Fruit fly (Drosophila melanogaster): Measurements from ENCODE around the gene SCaMC.

Gene SCaMC

DNA sequence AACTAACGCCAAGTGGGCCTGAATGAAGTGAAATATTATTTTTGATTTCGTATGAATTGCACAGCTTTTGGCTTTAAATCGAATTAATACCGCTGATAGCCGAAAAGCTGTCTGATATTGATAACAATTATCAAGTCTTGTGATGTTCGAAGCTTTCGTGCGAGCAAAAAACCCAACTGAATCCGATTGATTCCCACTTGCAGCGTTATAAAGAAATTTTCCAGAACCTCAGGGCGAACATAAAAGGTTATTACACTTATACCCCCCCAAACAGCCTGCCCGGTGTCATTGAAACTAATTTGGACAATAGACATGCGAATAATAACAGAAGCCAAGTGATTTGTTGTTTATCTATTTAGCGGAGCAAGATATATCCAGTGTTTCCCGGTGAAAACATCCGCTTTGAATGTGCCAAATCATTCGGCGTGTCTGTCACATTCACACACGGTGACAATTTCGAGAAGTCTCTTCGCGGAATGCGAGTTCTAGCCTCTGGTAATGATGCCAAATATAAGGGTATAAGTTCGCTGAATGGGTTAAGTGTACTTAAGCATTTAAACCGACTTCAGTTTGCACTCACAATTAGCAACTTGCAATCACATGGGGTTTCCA is 8.6 kb downstream of the SCaMC start:
- TF ChIP-seq CG4496 (GFP tag; IDR thresholded peaks at IDR 0.05) (no peak), CG34367 (tag; optimal IDR thresholded peaks at IDR 0.05) (no peak), Pif1A (GFP tag; optimal IDR thresholded peaks at IDR 0.05) (no peak), CG10348 (GFP tag; IDR thresholded peaks at IDR 0.05) (no peak), CG8159 (tag; optimal IDR thresholded peaks at IDR 0.05) (no peak), gl (tag; optimal IDR thresholded peaks at IDR 0.05) (no peak), CG8301 (tag; optimal IDR thresholded peaks at IDR 0.05) (no peak), CG13204 (GFP tag; optimal IDR thresholded peaks at IDR 0.05) (no peak), rn (GFP tag; IDR thresholded peaks at IDR 0.05) (no peak), D1 (tag; optimal IDR thresholded peaks at IDR 0.05) (no peak), EcR (GFP tag; optimal IDR thresholded peaks at IDR 0.05) (no peak)

DNA sequence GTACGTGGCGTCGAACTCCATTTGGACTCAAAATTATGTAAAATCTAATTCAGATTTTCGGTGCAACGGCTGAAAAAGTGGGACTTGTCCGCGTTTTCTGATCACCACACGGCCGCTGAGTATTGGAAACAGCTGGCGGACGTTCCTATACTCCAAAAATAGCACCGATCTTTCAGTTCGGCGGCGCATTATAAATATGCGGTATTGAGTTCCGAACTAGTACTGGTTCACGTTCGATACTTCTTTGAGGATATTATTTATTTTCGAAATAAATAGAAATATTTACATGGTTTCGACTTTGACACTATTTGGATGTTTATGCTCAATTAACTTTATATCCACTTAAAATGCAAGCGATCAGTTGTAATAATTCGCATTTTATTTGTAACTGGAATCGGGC is 12.8 kb downstream of the SCaMC start, which contains the start of gene Smyd4-2:
Smyd4-2 (minus strand) TSS at position 136 of the 400 bp plus-strand sequence.
- TF ChIP-seq CG14655 (GFP tag; optimal IDR thresholded peaks at IDR 0.05) = no peak
- TF ChIP-seq EcR (GFP tag; optimal IDR thresholded peaks at IDR 0.05) = no peak
- TF ChIP-seq rn (GFP tag; IDR thresholded peaks at IDR 0.05) = no peak
- TF ChIP-seq D1 (tag; optimal IDR thresholded peaks at IDR 0.05) = no peak
- TF ChIP-seq CG8301 (tag; optimal IDR thresholded peaks at IDR 0.05) = no peak
- TF ChIP-seq Snoo (tag; optimal IDR thresholded peaks at IDR 0.05) = no peak
- no peak for TF ChIP-seq CG9948 (tag; optimal IDR thresholded peaks at IDR 0.05)
- no peak for TF ChIP-seq CG4496 (GFP tag; IDR thresholded peaks at IDR 0.05)
- no peak for TF ChIP-seq fd96Ca (GFP tag; IDR thresholded peaks at IDR 0.05)
- no peak for TF ChIP-seq Pif1A (GFP tag; optimal IDR thresholded peaks at IDR 0.05)
- TF ChIP-seq CG15710 (tag; optimal IDR thresholded peaks at IDR 0.05) = no peak
- TF ChIP-seq CG17806 (tag; optimal IDR thresholded peaks at IDR 0.05) = no peak
- no peak for TF ChIP-seq Ets98B (GFP tag; IDR thresholded peaks at IDR 0.05)

DNA sequence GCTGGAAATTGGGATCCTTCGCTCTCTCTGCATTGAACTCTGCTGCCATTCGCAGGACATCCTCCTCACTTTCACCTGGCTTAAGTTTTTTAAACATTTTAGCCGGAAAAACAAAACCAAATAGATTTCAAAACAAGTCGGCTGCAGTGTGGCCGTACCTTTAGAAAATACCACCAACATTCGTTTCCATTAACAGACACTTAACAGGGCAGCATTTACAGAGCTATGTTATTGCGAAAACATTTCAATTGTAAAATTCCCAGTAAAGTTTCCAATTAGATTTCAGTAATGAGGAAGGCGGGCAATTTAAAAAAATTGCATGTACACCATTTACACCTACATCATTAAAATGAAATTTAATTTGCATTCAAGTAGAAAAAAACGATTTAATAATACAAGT is 15.5 kb downstream of the SCaMC start, which contains the start of gene CG32104:
CG32104 (minus strand) TSS at position 152 of the 400 bp plus-strand sequence.
- TF ChIP-seq rn (GFP tag; IDR thresholded peaks at IDR 0.05) (no peak), gl (tag; optimal IDR thresholded peaks at IDR 0.05) (no peak), CG34367 (tag; optimal IDR thresholded peaks at IDR 0.05) (no peak), Ets98B (GFP tag; IDR thresholded peaks at IDR 0.05) (no peak), CG14655 (GFP tag; optimal IDR thresholded peaks at IDR 0.05) (no peak), fd96Ca (GFP tag; IDR thresholded peaks at IDR 0.05) (no peak), CG9948 (tag; optimal IDR thresholded peaks at IDR 0.05) (no peak), CG32121 (GFP tag; IDR thresholded peaks at IDR 0.05) (no peak), Pif1A (GFP tag; optimal IDR thresholded peaks at IDR 0.05) (no peak), Pif1B (GFP tag; optimal IDR thresholded peaks at IDR 0.05) (no peak), CG13204 (GFP tag; optimal IDR thresholded peaks at IDR 0.05) (no peak), D1 (tag; optimal IDR thresholded peaks at IDR 0.05) (no peak), CG10348 (GFP tag; IDR thresholded peaks at IDR 0.05) (no peak), CG8159 (tag; optimal IDR thresholded peaks at IDR 0.05) (no peak), EcR (GFP tag; optimal IDR thresholded peaks at IDR 0.05) (no peak), CG8301 (tag; optimal IDR thresholded peaks at IDR 0.05) (no peak), CG12605 (GFP tag; IDR thresholded peaks at IDR 0.05) (no peak)

DNA sequence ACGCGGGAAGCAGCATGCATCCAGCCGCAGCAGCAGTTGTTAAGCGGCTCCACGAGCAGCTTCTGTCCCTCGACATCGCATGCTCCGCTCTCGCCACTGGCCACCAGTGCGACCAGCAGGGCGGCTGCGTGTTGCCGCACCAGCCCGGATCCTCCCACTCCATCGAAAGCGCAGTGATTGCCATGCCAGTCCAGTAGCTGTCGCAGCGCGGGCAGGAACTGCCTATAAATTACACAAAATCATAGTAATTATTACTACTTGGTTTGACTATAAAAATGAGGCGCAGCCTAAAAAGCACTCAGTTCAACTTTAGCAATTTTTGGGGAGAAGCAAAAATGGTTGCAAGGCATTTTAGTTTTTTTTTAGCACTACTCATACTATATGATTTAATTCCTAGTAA is 18.8 kb downstream of the SCaMC start, which contains the start of gene Obp69a:
Obp69a (plus strand) TSS at position 301 of the 400 bp plus-strand sequence.
- no peak for TF ChIP-seq Ets98B (GFP tag; IDR thresholded peaks at IDR 0.05)

DNA sequence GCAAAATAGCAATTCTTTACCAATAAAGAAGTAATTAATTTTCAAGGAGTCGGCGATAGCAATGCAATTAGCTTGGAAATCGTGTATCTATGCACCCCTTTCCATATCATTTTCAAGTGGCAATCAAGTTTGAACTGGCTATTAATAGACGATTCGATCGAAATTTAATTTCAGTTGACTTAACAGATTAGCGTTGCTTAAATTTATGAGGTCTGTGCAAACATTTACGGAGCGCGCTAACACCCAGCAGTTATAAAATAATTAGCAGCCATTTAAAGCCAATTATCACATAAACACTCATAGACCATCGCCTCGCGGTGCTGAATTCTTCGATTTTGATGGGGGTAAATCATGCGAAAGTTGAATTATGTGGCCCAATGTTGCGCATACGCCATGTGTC is 21.9 kb downstream of the SCaMC start:
- TF ChIP-seq Pif1A (GFP tag; optimal IDR thresholded peaks at IDR 0.05) (no peak), CG9948 (tag; optimal IDR thresholded peaks at IDR 0.05) (no peak), EcR (GFP tag; optimal IDR thresholded peaks at IDR 0.05) (no peak), rn (GFP tag; IDR thresholded peaks at IDR 0.05) (no peak), CG4496 (GFP tag; IDR thresholded peaks at IDR 0.05) (no peak), CG12605 (GFP tag; IDR thresholded peaks at IDR 0.05) (no peak), CG14655 (GFP tag; optimal IDR thresholded peaks at IDR 0.05) (no peak), D1 (tag; optimal IDR thresholded peaks at IDR 0.05) (no peak), CG17806 (tag; optimal IDR thresholded peaks at IDR 0.05) (no peak), CG15710 (tag; optimal IDR thresholded peaks at IDR 0.05) (no peak), CG34367 (tag; optimal IDR thresholded peaks at IDR 0.05) (no peak), CG32121 (GFP tag; IDR thresholded peaks at IDR 0.05) (no peak), CG8159 (tag; optimal IDR thresholded peaks at IDR 0.05) (no peak), Pif1B (GFP tag; optimal IDR thresholded peaks at IDR 0.05) (no peak), gl (tag; optimal IDR thresholded peaks at IDR 0.05) (no peak), fd96Ca (GFP tag; IDR thresholded peaks at IDR 0.05) (no peak), CG8301 (tag; optimal IDR thresholded peaks at IDR 0.05) (no peak)

DNA sequence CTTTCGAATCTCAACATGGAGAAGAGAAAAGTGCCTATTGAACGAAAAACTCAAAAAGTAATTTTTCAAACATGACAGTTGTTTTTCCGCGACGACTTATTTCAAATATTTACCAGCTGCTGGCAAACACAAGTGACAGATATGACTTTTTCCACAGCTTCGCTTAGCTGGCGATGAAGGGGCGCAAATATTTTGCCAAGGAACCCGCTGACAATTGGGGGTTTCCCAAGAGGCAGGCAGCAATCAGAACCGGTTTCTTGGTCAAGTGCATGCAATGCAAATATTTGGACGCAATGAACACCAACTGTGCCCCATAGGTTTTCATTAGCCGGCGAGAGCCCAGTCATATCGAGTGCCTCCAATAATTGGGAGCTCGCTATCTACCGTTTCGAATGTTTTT is 22.6 kb downstream of the SCaMC start:
- peak; percentile 7; the same call in 1 of the 3 replicates for TF ChIP-seq fd96Ca (GFP tag; IDR thresholded peaks at IDR 0.05)
- no peak for TF ChIP-seq Snoo (tag; optimal IDR thresholded peaks at IDR 0.05)
